Worm (Caenorhabditis elegans) whole organism, young adult: Measurements from ENCODE around the gene arrd-10.

Experiments
- F39B2.1 ChIP-seq: fragments of 200-800 bp; sonication (Bioruptor generic); IDR thresholded peaks from 2 replicates; pipeline ENCODE4 v1.3.6; 2022; ENCODE audit warnings: missing genetic modification reagents, missing genetic modification characterization, missing compliant biosample characterization
- ekl-4 ChIP-seq: fragments of 200-800 bp; sonication (Bioruptor generic); IDR thresholded peaks from 2 replicates; pipeline ENCODE4 v1.3.6; 2022; ENCODE audit warnings: missing genetic modification reagents, missing genetic modification characterization, missing compliant biosample characterization
- rcor-1 ChIP-seq: fragments of 200-800 bp; sonication (Bioruptor generic); IDR thresholded peaks from 2 replicates; pipeline ENCODE4 v1.3.6; 2022; ENCODE audit warnings: missing genetic modification reagents, missing genetic modification characterization, missing compliant biosample characterization
- repo-1 ChIP-seq: sonication (generic microtip); optimal IDR thresholded peaks from 2 replicates; lab custom pipeline; 2017; ENCODE audit warnings: mild to moderate bottlenecking, missing genetic modification characterization, missing compliant biosample characterization

ce11 chrII:12965138-12965537 lies 25.2 kb downstream of the arrd-10 start:
- TF ChIP-seq rcor-1 (GFP tag; lab: Robert Waterston, UW) (no peak), F39B2.1 (GFP tag; lab: Robert Waterston, UW) (no peak), ekl-4 (GFP tag; lab: Robert Waterston, UW) (no peak), repo-1 (tag; lab: Kevin White, UChicago) (no peak)
